Worm (Caenorhabditis elegans): Measurements from ENCODE around the gene sra-4.

ce11 chrII:9573412-9573811 lies 30.7 kb upstream of the sra-4 start:
- no peak for TF ChIP-seq elt-3 (tag; optimal IDR thresholded peaks at IDR 0.05)
- TF ChIP-seq nhr-2 (tag; optimal IDR thresholded peaks at IDR 0.05), result no peak
- no peak for TF ChIP-seq elt-1 (tag; optimal IDR thresholded peaks at IDR 0.05; ENCODE audit: borderline replicate concordance, insufficient read depth)
- TF ChIP-seq lin-13 (tag; optimal IDR thresholded peaks at IDR 0.05), result no peak
- no peak for TF ChIP-seq lsy-2 (tag; optimal IDR thresholded peaks at IDR 0.05)
- no peak for TF ChIP-seq ztf-11 (tag; optimal IDR thresholded peaks at IDR 0.05)
- no peak for TF ChIP-seq ces-1 (GFP tag; optimal IDR thresholded peaks at IDR 0.05)
- TF ChIP-seq nhr-76 (tag; optimal IDR thresholded peaks at IDR 0.05), result no peak
- no peak for TF ChIP-seq pha-4 (tag; optimal IDR thresholded peaks at IDR 0.05)
- no peak for TF ChIP-seq bed-3 (GFP tag; optimal IDR thresholded peaks at IDR 0.05)
- TF ChIP-seq sptf-1 (tag; optimal IDR thresholded peaks at IDR 0.05), result no peak
- no peak for TF ChIP-seq unc-62 (GFP tag; optimal IDR thresholded peaks at IDR 0.05)

Data from whole organism, mixed stage, embryonic.